Worm (Caenorhabditis elegans): Measurements from ENCODE around the gene srd-39.

ce11 chrX:13306869-13307446, 6.6 kb upstream of the srd-39 start:
- TF ChIP-seq fkh-10 (GFP tag; optimal IDR thresholded peaks at IDR 0.05), result peak; percentile 31
- peak; percentile 57 for TF ChIP-seq dpl-1 (GFP tag; optimal IDR thresholded peaks at IDR 0.05)
- TF ChIP-seq nhr-102 (tag; optimal IDR thresholded peaks at IDR 0.05), result peak; percentile 91
- peak; percentile 42 to 64 for TF ChIP-seq mdl-1 (tag; optimal IDR thresholded peaks at IDR 0.05)
- TF ChIP-seq dmd-6 (GFP tag; IDR thresholded peaks at IDR 0.05), result peak; percentile 76
- peak; percentile 57 for TF ChIP-seq nhr-28 (tag; optimal IDR thresholded peaks at IDR 0.05)
- no peak for TF ChIP-seq skn-1 (tag; optimal IDR thresholded peaks at IDR 0.05)

All from whole organism, L4 larva.